Comparison of ENCODE assay signal across 1 fruit fly cellular context in genomic region chr3R:23818879-23819408, dm6.
TF ChIP-seq lines count a peak whose summit lies in the region.

Gene CG33111 (minus strand): TSS chr3R:23819237.
Gene eIF4G2 (minus strand): TSS chr3R:23819237.

TF ChIP-seq in whole organism, embryonic, 481 proteins besides CTCF, POLR2A, EP300 and RAD21 (continued from another document):
- TF ChIP-seq Dip3 (GFP tag; optimal IDR thresholded peaks at IDR 0.05; lab: Kevin White, UChicago): peak; percentile 42
- TF ChIP-seq Oaz (GFP tag; IDR thresholded peaks at IDR 0.05; lab: Robert Waterston, UW): no peak
- no peak for TF ChIP-seq danr (GFP tag; IDR thresholded peaks at IDR 0.05; lab: Robert Waterston, UW)
- peak; percentile 41 for TF ChIP-seq CG3847 (GFP tag; IDR thresholded peaks at IDR 0.05; lab: Robert Waterston, UW)
- TF ChIP-seq CG3407 (GFP tag; optimal IDR thresholded peaks at IDR 0.05; lab: Kevin White, UChicago): no peak
- TF ChIP-seq odd (GFP tag; optimal IDR thresholded peaks at IDR 0.05; lab: Kevin White, UChicago): peak; percentile 37
- no peak for TF ChIP-seq fru (optimal IDR thresholded peaks at IDR 0.05; lab: Kevin White, UChicago)
- TF ChIP-seq HLHmδ (GFP tag; optimal IDR thresholded peaks at IDR 0.05; lab: Kevin White, UChicago): peak; percentile 28
- no peak for TF ChIP-seq CG3838 (GFP tag; optimal IDR thresholded peaks at IDR 0.05; lab: Kevin White, UChicago)
- TF ChIP-seq ara (GFP tag; IDR thresholded peaks at IDR 0.05; lab: Robert Waterston, UW): no peak
- TF ChIP-seq Mrtf (GFP tag; IDR thresholded peaks at IDR 0.05; lab: Robert Waterston, UW): no peak
- peak; percentile 62 for TF ChIP-seq CoRest (tag; optimal IDR thresholded peaks at IDR 0.05; lab: Kevin White, UChicago)
- TF ChIP-seq CG6683 (GFP tag; optimal IDR thresholded peaks at IDR 0.05; lab: Kevin White, UChicago): no peak
- no peak for TF ChIP-seq CG10462 (GFP tag; optimal IDR thresholded peaks at IDR 0.05; lab: Kevin White, UChicago)
- no peak for TF ChIP-seq CG14965 (GFP tag; optimal IDR thresholded peaks at IDR 0.05; lab: Kevin White, UChicago; ENCODE audit: borderline replicate concordance)
- TF ChIP-seq CG12769 (tag; optimal IDR thresholded peaks at IDR 0.05; lab: Kevin White, UChicago): peak; percentile 100
- TF ChIP-seq gcm2 (GFP tag; optimal IDR thresholded peaks at IDR 0.05; lab: Kevin White, UChicago): no peak
- TF ChIP-seq CG6272 (GFP tag; IDR thresholded peaks at IDR 0.05; lab: Robert Waterston, UW): peak; percentile 26; the same call in 1 of the 2 replicates
- no peak for TF ChIP-seq CG10565 (GFP tag; optimal IDR thresholded peaks at IDR 0.05; lab: Kevin White, UChicago)
- TF ChIP-seq ato (GFP tag; IDR thresholded peaks at IDR 0.05; lab: Robert Waterston, UW; ENCODE audit: partially characterized antibody): peak; percentile 34; the same call in 1 of the 2 replicates
- peak; percentile 95 for TF ChIP-seq Dp (GFP tag; optimal IDR thresholded peaks at IDR 0.05; lab: Kevin White, UChicago)
- TF ChIP-seq ttk (GFP tag; IDR thresholded peaks at IDR 0.05; lab: Robert Waterston, UW): no peak
- TF ChIP-seq ems (GFP tag; optimal IDR thresholded peaks at IDR 0.05; lab: Kevin White, UChicago): peak; percentile 36
- no peak for TF ChIP-seq lab (GFP tag; optimal IDR thresholded peaks at IDR 0.05; lab: Kevin White, UChicago)
- no peak for TF ChIP-seq tgo (GFP tag; IDR thresholded peaks at IDR 0.05; lab: Robert Waterston, UW)
- TF ChIP-seq klu (GFP tag; IDR thresholded peaks at IDR 0.05; lab: Robert Waterston, UW): no peak
- TF ChIP-seq tap (tag; optimal IDR thresholded peaks at IDR 0.05; lab: Kevin White, UChicago): peak; percentile 21
- peak; percentile 23 for TF ChIP-seq cato (GFP tag; optimal IDR thresholded peaks at IDR 0.05; lab: Kevin White, UChicago; ENCODE audit: borderline replicate concordance)
- TF ChIP-seq CG3726 (GFP tag; IDR thresholded peaks at IDR 0.05; lab: Robert Waterston, UW): 0 out of 3 replicates have a peak, but pooled peaks have one; percentile 44
- peak; percentile 66; the same call in 1 of the 2 replicates for TF ChIP-seq vvl (GFP tag; IDR thresholded peaks at IDR 0.05; lab: Robert Waterston, UW)
- TF ChIP-seq Taf1 (GFP tag; IDR thresholded peaks at IDR 0.05; lab: Robert Waterston, UW): no peak
- TF ChIP-seq CG4730 (GFP tag; IDR thresholded peaks at IDR 0.05; lab: Robert Waterston, UW): no peak
- peak; percentile 34 for TF ChIP-seq CG34376 (GFP tag; optimal IDR thresholded peaks at IDR 0.05; lab: Kevin White, UChicago)
- TF ChIP-seq CG13287 (GFP tag; IDR thresholded peaks at IDR 0.05; lab: Robert Waterston, UW; ENCODE audit: partially characterized antibody): peak; percentile 83
- no peak for TF ChIP-seq CG11398 (GFP tag; optimal IDR thresholded peaks at IDR 0.05; lab: Kevin White, UChicago)
- TF ChIP-seq CG32772 (GFP tag; IDR thresholded peaks at IDR 0.05; lab: Robert Waterston, UW): no peak
- TF ChIP-seq CG4404 (GFP tag; IDR thresholded peaks at IDR 0.05; lab: Robert Waterston, UW): no peak
- no peak for TF ChIP-seq kay (GFP tag; optimal IDR thresholded peaks at IDR 0.05; lab: Kevin White, UChicago)
- TF ChIP-seq CG18262 (tag; optimal IDR thresholded peaks at IDR 0.05; lab: Kevin White, UChicago): no peak
- TF ChIP-seq seq (GFP tag; IDR thresholded peaks at IDR 0.05; lab: Robert Waterston, UW): no peak
- peak; percentile 51; the same call in 1 of the 2 replicates for TF ChIP-seq CG2129 (GFP tag; IDR thresholded peaks at IDR 0.05; lab: Robert Waterston, UW; ENCODE audit: partially characterized antibody)
- TF ChIP-seq HLH54F (GFP tag; optimal IDR thresholded peaks at IDR 0.05; lab: Kevin White, UChicago): no peak
- no peak for TF ChIP-seq Lpt (GFP tag; optimal IDR thresholded peaks at IDR 0.05; lab: Kevin White, UChicago)
- TF ChIP-seq p53 (GFP tag; optimal IDR thresholded peaks at IDR 0.05; lab: Kevin White, UChicago): peak; percentile 31
- TF ChIP-seq CG11723 (GFP tag; optimal IDR thresholded peaks at IDR 0.05; lab: Kevin White, UChicago): no peak
- TF ChIP-seq CG13775 (GFP tag; optimal IDR thresholded peaks at IDR 0.05; lab: Kevin White, UChicago): no peak
- peak; percentile 57 for TF ChIP-seq CG15601 (tag; optimal IDR thresholded peaks at IDR 0.05; lab: Kevin White, UChicago)
- peak; percentile 78 for TF ChIP-seq chm (GFP tag; IDR thresholded peaks at IDR 0.05; lab: Robert Waterston, UW)
- no peak for TF ChIP-seq ind (GFP tag; optimal IDR thresholded peaks at IDR 0.05; lab: Kevin White, UChicago)
- TF ChIP-seq CG6175 (GFP tag; IDR thresholded peaks at IDR 0.05; lab: Robert Waterston, UW): no peak
- no peak for TF ChIP-seq luna (GFP tag; optimal IDR thresholded peaks at IDR 0.05; lab: Kevin White, UChicago)
- no peak for TF ChIP-seq CkIIα-i1 (GFP tag; IDR thresholded peaks at IDR 0.05; lab: Robert Waterston, UW)
- no peak for TF ChIP-seq dimm (GFP tag; IDR thresholded peaks at IDR 0.05; lab: Robert Waterston, UW)
- no peak for TF ChIP-seq zfh1 (GFP tag; IDR thresholded peaks at IDR 0.05; lab: Robert Waterston, UW)
- TF ChIP-seq CG17912 (GFP tag; optimal IDR thresholded peaks at IDR 0.05; lab: Kevin White, UChicago): no peak
- TF ChIP-seq CG7987 (GFP tag; optimal IDR thresholded peaks at IDR 0.05; lab: Kevin White, UChicago): peak; percentile 57
- no peak for TF ChIP-seq CG1647 (GFP tag; optimal IDR thresholded peaks at IDR 0.05; lab: Kevin White, UChicago)
- no peak for TF ChIP-seq CG7372 (GFP tag; IDR thresholded peaks at IDR 0.05; lab: Robert Waterston, UW)
- peak; percentile 74 for TF ChIP-seq CG34224 (GFP tag; IDR thresholded peaks at IDR 0.05; lab: Robert Waterston, UW; ENCODE audit: partially characterized antibody)
- no peak for TF ChIP-seq bigmax (GFP tag; optimal IDR thresholded peaks at IDR 0.05; lab: Kevin White, UChicago)
- peak; percentile 76; the same call in 2 of the 3 replicates for TF ChIP-seq hb (GFP tag; IDR thresholded peaks at IDR 0.05; lab: Robert Waterston, UW; ENCODE audit: partially characterized antibody)
- no peak for TF ChIP-seq CG5180 (GFP tag; optimal IDR thresholded peaks at IDR 0.05; lab: Kevin White, UChicago)
- TF ChIP-seq slbo (GFP tag; IDR thresholded peaks at IDR 0.05; lab: Robert Waterston, UW): peak; percentile 64; the same call in 1 of the 2 replicates
- no peak for TF ChIP-seq tio (GFP tag; optimal IDR thresholded peaks at IDR 0.05; lab: Kevin White, UChicago)
- TF ChIP-seq trem (tag; optimal IDR thresholded peaks at IDR 0.05; lab: Kevin White, UChicago): peak; percentile 73
- peak; percentile 28; the same call in 1 of the 2 replicates for TF ChIP-seq onecut (GFP tag; IDR thresholded peaks at IDR 0.05; lab: Robert Waterston, UW)
- no peak for TF ChIP-seq crp (GFP tag; optimal IDR thresholded peaks at IDR 0.05; lab: Kevin White, UChicago)
- TF ChIP-seq Lhr (GFP tag; optimal IDR thresholded peaks at IDR 0.05; lab: Kevin White, UChicago): peak; percentile 91
- TF ChIP-seq CG2120 (GFP tag; optimal IDR thresholded peaks at IDR 0.05; lab: Kevin White, UChicago): peak; percentile 44
- peak; percentile 24 for TF ChIP-seq Nf-YB (GFP tag; optimal IDR thresholded peaks at IDR 0.05; lab: Kevin White, UChicago)
- TF ChIP-seq slou (GFP tag; optimal IDR thresholded peaks at IDR 0.05; lab: Kevin White, UChicago): no peak
- no peak for TF ChIP-seq Dip2 (GFP tag; IDR thresholded peaks at IDR 0.05; lab: Robert Waterston, UW)
- no peak for TF ChIP-seq CG18764 (GFP tag; optimal IDR thresholded peaks at IDR 0.05; lab: Kevin White, UChicago)
- TF ChIP-seq Antp (GFP tag; optimal IDR thresholded peaks at IDR 0.05; lab: Kevin White, UChicago): peak; percentile 41
- TF ChIP-seq CG11695 (GFP tag; IDR thresholded peaks at IDR 0.05; lab: Robert Waterston, UW): 0 out of 3 replicates have a peak, but pooled peaks have one; percentile 12
- no peak for TF ChIP-seq jigr1 (GFP tag; IDR thresholded peaks at IDR 0.05; lab: Robert Waterston, UW)
- peak; percentile 58 for TF ChIP-seq vfl (GFP tag; optimal IDR thresholded peaks at IDR 0.05; lab: Kevin White, UChicago)
- TF ChIP-seq Six4 (GFP tag; optimal IDR thresholded peaks at IDR 0.05; lab: Kevin White, UChicago): no peak
- no peak for TF ChIP-seq disco-r (GFP tag; optimal IDR thresholded peaks at IDR 0.05; lab: Kevin White, UChicago)
- no peak for TF ChIP-seq CG16815 (GFP tag; optimal IDR thresholded peaks at IDR 0.05; lab: Kevin White, UChicago)
- TF ChIP-seq CG1603 (tag; optimal IDR thresholded peaks at IDR 0.05; lab: Kevin White, UChicago): peak; percentile 89
- peak; percentile 43 for TF ChIP-seq Asciz (GFP tag; optimal IDR thresholded peaks at IDR 0.05; lab: Kevin White, UChicago)
- TF ChIP-seq pb (GFP tag; optimal IDR thresholded peaks at IDR 0.05; lab: Kevin White, UChicago): peak; percentile 12
- no peak for TF ChIP-seq ro (GFP tag; IDR thresholded peaks at IDR 0.05; lab: Robert Waterston, UW)
- TF ChIP-seq CG15696 (tag; optimal IDR thresholded peaks at IDR 0.05; lab: Kevin White, UChicago): peak; percentile 24
- no peak for TF ChIP-seq Vsx1 (GFP tag; optimal IDR thresholded peaks at IDR 0.05; lab: Kevin White, UChicago)
- TF ChIP-seq H15 (GFP tag; IDR thresholded peaks at IDR 0.05; lab: Robert Waterston, UW): no peak
- TF ChIP-seq eyg (GFP tag; optimal IDR thresholded peaks at IDR 0.05; lab: Kevin White, UChicago): no peak
- TF ChIP-seq Dfd (GFP tag; optimal IDR thresholded peaks at IDR 0.05; lab: Kevin White, UChicago): no peak
- peak; percentile 91 for TF ChIP-seq YL-1 (GFP tag; optimal IDR thresholded peaks at IDR 0.05; lab: Kevin White, UChicago)
- peak; percentile 81 for TF ChIP-seq CG14710 (tag; optimal IDR thresholded peaks at IDR 0.05; lab: Kevin White, UChicago)
- TF ChIP-seq E2f2 (GFP tag; IDR thresholded peaks at IDR 0.05; lab: Robert Waterston, UW): peak; percentile 97
- TF ChIP-seq Myb (GFP tag; optimal IDR thresholded peaks at IDR 0.05; lab: Kevin White, UChicago): peak; percentile 77
- TF ChIP-seq gfzf (GFP tag; optimal IDR thresholded peaks at IDR 0.05; lab: Kevin White, UChicago): peak; percentile 82
- peak; percentile 62 for TF ChIP-seq Doc3 (GFP tag; IDR thresholded peaks at IDR 0.05; lab: Robert Waterston, UW; ENCODE audit: partially characterized antibody)
- TF ChIP-seq CG7271 (tag; optimal IDR thresholded peaks at IDR 0.05; lab: Kevin White, UChicago): no peak
- peak; percentile 73 for TF ChIP-seq Hmr (GFP tag; optimal IDR thresholded peaks at IDR 0.05; lab: Kevin White, UChicago)
- no peak for TF ChIP-seq CG15011 (GFP tag; optimal IDR thresholded peaks at IDR 0.05; lab: Kevin White, UChicago)
- no peak for TF ChIP-seq CG7357 (GFP tag; IDR thresholded peaks at IDR 0.05; lab: Robert Waterston, UW)
- TF ChIP-seq stc (GFP tag; IDR thresholded peaks at IDR 0.05; lab: Robert Waterston, UW): no peak
- TF ChIP-seq sna (GFP tag; IDR thresholded peaks at IDR 0.05; lab: Robert Waterston, UW; ENCODE audit: partially characterized antibody): peak; percentile 60
- TF ChIP-seq nom (GFP tag; optimal IDR thresholded peaks at IDR 0.05; lab: Kevin White, UChicago): peak; percentile 67
- peak; percentile 25 for TF ChIP-seq CG4707 (GFP tag; optimal IDR thresholded peaks at IDR 0.05; lab: Kevin White, UChicago)
- TF ChIP-seq Bdp1 (GFP tag; optimal IDR thresholded peaks at IDR 0.05; lab: Kevin White, UChicago): peak; percentile 14
- TF ChIP-seq gro (GFP tag; optimal IDR thresholded peaks at IDR 0.05; lab: Kevin White, UChicago): peak; percentile 68
- no peak for TF ChIP-seq fd102C (GFP tag; optimal IDR thresholded peaks at IDR 0.05; lab: Kevin White, UChicago)
TF ChIP-seq in whole organism, embryonic: peak in this region for 224.
